Worm (Caenorhabditis elegans): ENCODE results near the gene adh-5.

DNA sequence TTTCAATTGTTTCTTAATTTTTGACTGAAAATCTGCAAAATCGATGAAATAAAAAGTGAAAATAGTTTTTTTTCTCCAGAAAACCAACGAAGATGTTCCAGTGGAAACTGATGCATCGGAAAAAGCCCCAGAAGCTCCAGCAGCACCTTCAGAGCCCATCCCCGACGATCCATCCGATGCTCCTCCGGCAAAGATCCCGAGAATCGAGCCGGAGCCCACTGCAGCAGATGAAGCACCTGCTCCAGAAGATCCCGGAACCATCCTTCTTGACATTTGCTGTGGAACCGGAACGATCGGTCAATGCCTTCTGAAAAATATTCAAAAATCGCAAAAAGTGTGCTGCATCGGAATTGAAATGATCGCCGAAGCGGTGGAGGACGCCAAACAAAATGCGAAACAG is 2.9 kb upstream of the adh-5 start:
- TF ChIP-seq ref-1 (GFP tag; conservative IDR thresholded peaks at IDR 0.05) = no peak
- no peak for TF ChIP-seq ztf-23 (GFP tag; IDR thresholded peaks at IDR 0.05)
- TF ChIP-seq klf-2 (GFP tag; conservative IDR thresholded peaks at IDR 0.05) = no peak
- no peak for TF ChIP-seq tab-1 (GFP tag; IDR thresholded peaks at IDR 0.05)
- TF ChIP-seq flt-1 (GFP tag; IDR thresholded peaks at IDR 0.05) = no peak
- no peak for TF ChIP-seq cog-1 (tag; optimal IDR thresholded peaks at IDR 0.05)
